Fruit fly (Drosophila melanogaster): ENCODE data around the gene rngo.
A peak's percentile ranks its signal among the peaks of the same experiment; 100 is the strongest.

dm6 chrX:16422466-16423124 is 18.6 kb upstream of the rngo start, which contains the start of gene hang:
- TF ChIP-seq CG16779 (tag; optimal IDR thresholded peaks at IDR 0.05) (peak; percentile 60), dsx (GFP tag; optimal IDR thresholded peaks at IDR 0.05; ENCODE audit: poor library complexity, severe bottlenecking) (peak; percentile 54), CG31627 (GFP tag; optimal IDR thresholded peaks at IDR 0.05) (peak; percentile 18), dac (GFP tag; optimal IDR thresholded peaks at IDR 0.05) (no peak)
